Worm (Caenorhabditis elegans) whole organism, dauer: ENCODE measurements around the gene srxa-1.

Source experiments
- unc-62 ChIP-seq: sonication (generic microtip); optimal IDR thresholded peaks from 2 replicates; lab custom pipeline; 2017; ENCODE audit warnings: missing biosample characterization, missing genetic modification reagents, missing genetic modification characterization

srxa-1 gene

DNA sequence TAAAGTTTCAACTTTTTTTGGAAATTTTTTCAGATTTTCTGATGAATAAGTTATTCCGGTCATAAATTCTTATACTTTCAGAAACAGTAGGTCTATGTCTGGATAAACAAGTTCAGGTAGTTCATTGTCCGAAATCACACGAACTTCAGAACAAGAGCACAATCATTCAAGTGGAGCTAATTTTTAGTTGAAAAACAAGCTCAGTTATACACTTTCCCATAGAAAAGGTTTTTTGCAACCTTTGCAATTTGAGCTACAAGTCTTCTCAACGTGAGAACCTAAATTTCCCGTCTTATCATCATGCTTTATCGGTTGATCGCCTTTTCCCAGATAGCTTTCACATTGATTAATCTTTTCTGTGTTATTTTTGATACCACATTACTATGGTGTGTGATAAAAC is at the start of gene srxa-1:
Gene srxa-1 (plus strand): TSS at position 301 of the 400 bp plus-strand sequence.
- TF ChIP-seq unc-62 (GFP tag; lab: Kevin White, UChicago): no peak

DNA sequence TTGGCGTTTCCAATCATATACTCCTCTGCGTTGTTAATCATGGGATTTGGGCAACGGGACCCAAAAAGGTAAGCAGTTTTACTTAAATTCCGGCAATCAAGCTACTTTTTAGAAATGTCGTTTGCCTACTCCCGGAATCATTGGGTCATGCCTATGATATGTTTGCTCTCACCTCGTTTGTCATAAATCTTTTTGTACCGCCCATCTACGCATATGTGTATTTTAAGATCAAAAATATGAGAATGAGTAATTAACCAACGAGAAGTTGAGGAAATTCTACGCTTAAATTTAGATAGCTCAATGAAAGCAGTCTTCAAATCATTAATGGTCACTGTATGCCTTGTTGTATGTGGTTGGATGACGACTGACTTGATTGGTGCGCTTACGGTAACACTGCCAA is 49.6 kb upstream of the srxa-1 start:
- TF ChIP-seq unc-62 (GFP tag; lab: Kevin White, UChicago): no peak

DNA sequence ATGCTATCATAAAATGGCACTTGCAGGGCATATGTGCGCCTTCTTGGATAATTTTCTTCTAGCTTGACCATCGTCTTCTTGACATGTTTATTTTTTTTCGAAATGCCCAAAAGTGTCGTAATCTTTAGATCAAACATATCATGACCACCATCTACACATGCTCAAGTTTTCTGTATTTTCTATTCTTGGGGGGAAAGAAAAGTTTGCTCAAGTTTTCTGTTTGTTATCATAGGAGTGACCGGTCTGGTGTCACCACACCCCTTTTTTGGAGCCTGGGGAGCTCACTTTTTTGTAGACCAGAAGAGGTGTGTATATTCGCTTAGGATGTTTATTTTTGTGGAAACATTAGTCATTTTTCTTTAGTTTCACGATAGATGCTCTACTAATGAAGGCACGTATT is 46.5 kb upstream of the srxa-1 start, which contains the start of gene klf-2:
Gene klf-2 (plus strand): TSS at position 301 of the 400 bp plus-strand sequence.
- TF ChIP-seq unc-62 (GFP tag; lab: Kevin White, UChicago): no peak

DNA sequence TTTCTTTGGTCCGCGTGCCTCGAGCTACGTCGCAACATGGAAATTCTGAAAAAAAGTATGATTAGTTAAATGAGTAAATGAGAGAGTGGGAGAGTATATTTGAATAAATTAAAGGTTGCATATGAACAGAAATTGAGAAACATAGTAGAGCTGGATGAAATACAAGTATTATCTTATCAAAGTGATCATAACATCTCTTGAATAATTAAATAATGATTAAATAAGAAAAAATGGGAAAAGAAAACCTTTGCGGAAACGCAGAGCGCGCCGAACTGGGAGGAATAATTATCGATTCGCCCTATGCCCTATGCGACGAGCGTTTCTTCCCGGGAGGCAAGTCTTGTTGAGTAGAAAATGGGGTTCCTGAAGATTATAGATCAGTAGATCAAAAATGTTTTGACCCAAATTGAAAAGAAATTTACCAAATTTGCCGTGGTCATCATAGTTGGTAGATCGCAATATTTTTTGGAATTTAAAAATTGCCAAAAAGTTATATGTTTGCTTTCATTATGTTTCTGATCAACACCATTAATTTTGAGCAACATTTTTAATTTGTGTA is 42.3 kb upstream of the srxa-1 start, which contains the start of gene F53F8.3:
Gene F53F8.3 (minus strand): TSS at position 51 of the 559 bp plus-strand sequence.
- TF ChIP-seq unc-62 (GFP tag; lab: Kevin White, UChicago): no peak

DNA sequence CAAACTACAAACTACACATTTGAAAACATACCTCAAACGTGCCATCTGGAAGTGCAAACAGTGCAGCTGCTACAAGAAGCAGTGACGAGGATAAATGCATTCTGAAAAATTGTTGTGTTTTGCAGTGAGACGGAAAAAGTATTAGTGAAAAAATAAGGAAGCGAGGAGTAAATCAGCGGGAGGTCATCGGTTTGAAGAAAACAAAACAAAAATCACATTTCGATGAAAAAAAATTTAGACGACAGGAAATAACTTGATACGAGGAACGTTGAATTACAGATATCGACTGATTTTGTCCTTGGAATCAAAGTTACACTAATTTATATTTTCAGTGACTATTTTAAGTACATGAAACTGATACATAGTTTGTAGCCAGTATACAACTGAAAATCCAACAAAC is 40.3 kb upstream of the srxa-1 start, which contains the start of gene F53F8.4:
Gene F53F8.4 (minus strand): TSS at position 101 of the 400 bp plus-strand sequence.
- no peak for TF ChIP-seq unc-62 (GFP tag; lab: Kevin White, UChicago)

DNA sequence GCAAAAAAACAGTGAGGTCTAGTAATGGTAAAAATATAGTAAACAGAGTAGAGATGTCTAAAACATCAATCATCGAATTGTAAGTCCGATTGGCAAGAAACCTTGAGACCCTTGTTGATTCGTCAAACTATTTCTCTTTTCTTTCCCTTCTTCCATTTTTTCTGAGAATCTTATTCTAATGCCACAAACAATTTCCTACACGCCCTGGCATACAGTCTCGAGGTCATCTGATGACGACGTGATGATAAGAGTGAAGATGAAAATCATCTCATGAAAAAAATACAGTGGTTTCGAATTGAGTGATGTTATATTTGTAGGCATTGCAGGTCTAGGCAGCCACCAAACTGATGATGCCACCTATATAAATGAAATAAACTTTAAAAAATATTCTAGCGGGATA is 39.0 kb upstream of the srxa-1 start:
- no peak for TF ChIP-seq unc-62 (GFP tag; lab: Kevin White, UChicago)

DNA sequence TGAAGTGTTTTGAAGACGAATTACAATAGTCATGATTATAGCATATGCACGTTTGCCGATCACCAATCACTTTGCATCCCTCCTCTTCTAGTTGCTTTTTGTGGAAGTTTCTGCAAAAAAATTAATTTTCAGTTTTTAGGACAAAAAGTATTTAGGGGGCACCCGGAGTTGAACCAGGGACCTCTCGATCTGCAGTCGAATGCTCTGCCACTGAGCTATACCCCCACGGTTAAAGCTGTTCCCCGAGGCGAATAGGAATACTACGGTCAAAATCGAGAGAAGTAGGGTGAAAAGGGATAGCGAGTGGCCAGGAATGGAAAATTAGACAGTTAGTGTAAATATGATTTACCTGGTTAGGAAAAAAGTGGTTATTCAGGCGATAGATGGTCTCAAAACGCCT is 37.9 kb upstream of the srxa-1 start:
- no peak for TF ChIP-seq unc-62 (GFP tag; lab: Kevin White, UChicago)

DNA sequence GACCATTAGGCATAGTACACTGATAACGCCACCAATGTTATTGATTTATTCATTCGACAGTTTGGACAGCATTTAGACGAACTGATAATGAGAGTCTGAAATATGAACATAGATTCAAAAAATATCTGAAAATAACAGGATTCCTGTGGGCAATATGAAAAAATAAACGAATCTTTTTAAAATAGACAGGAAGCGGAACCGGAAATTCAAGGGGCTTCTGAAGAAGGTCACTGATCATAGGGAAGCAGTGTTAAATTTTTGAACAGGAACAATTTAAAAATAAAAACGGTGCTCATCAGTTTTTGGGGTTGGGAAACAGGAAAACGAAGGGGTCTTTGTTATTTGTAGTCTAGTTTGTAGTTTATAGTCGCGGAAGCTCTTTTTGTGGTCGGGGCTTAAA is 33.6 kb upstream of the srxa-1 start, which contains the start of gene F53F8.7:
Gene F53F8.7 (minus strand): TSS at position 101 of the 400 bp plus-strand sequence.
- TF ChIP-seq unc-62 (GFP tag; lab: Kevin White, UChicago): no peak

DNA sequence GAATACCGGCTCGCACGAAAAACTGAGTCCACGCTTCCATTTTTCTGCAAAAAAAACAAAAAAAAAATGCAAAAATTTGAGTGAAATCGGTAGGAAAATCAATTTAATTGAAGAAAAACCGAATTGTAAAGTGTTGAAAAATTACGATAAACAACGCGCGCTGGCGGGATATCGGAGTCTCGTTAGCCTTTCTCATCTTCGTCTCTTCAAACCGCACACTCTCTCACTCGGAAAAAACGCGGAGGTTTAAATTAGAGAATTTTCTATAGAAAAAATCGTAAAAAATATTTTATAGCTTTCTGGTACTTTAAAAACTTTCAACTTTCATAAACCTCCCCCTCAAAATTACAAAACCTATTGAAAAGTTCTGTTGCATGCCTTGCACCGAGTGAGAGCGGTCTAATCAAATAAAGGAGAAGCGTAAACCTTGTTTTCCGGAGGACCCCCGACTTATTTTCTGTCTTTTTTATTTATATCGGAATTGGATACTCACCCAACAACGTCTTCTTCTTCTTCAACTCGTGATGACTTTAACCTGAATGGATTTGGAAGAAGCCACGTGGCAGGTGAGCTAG is 27.8 kb upstream of the srxa-1 start, which contains the start of the genes F53F8.5 and F53F8.6:
Gene F53F8.5 (minus strand): TSS at position 52 of the 575 bp plus-strand sequence.
Gene F53F8.6 (plus strand): TSS at position 230 of the 575 bp plus-strand sequence.
- no peak for TF ChIP-seq unc-62 (GFP tag; lab: Kevin White, UChicago)

DNA sequence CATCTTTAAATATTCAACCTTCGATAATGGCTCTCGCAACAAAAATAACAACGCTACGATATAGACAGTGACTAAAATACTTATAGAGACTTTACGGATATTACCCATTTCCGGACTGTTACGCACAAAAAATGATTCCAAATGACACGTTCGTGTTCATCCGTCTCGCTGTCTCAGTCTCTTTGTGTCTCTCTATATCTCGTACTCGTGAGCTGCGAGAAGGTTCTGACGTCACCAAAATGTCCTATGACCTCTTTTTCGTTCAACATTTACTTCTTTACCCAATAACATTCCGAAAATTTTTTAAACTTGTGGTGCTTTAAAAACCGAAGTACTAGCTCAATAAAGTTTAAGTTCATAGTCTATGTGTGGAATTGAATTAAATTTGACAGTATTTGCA is 21.7 kb upstream of the srxa-1 start:
- TF ChIP-seq unc-62 (GFP tag; lab: Kevin White, UChicago): no peak

DNA sequence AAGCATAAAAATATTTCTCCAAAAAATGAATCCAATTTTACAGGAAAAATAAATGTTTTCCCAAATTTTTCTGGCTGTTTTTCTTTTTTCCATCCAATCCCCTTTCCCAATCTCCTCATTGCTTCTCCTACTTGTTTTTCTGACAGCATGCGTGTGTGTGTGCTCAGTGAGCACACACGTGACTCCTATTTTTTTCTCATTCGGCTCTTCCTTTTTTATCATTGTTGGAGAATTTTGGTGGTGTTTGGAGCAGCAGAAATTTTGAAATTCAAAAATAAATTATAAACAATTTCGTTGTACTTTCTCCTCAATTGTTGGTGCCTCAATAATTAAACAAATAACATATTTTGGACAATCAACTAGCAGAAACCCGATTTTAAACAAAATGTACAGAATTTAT is 21.2 kb upstream of the srxa-1 start:
- no peak for TF ChIP-seq unc-62 (GFP tag; lab: Kevin White, UChicago)

DNA sequence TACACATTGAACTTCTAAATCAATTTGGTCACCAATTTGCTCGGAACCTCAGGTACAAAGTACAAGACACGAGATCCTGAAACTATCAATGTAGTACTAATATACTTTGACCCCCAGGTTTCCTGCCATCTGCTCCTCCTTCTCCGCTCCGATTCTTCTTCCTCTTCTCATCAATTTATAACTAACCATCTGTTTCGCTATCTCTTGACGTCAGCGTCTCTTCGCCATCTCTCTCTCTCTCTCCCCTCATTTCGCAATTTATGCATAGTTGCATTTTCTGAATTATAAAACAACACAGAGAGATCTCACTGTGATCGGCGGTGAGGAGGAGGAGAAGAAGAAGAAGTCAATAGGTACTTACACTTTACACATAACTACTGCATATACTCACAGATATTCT is 20.2 kb upstream of the srxa-1 start:
- no peak for TF ChIP-seq unc-62 (GFP tag; lab: Kevin White, UChicago)

DNA sequence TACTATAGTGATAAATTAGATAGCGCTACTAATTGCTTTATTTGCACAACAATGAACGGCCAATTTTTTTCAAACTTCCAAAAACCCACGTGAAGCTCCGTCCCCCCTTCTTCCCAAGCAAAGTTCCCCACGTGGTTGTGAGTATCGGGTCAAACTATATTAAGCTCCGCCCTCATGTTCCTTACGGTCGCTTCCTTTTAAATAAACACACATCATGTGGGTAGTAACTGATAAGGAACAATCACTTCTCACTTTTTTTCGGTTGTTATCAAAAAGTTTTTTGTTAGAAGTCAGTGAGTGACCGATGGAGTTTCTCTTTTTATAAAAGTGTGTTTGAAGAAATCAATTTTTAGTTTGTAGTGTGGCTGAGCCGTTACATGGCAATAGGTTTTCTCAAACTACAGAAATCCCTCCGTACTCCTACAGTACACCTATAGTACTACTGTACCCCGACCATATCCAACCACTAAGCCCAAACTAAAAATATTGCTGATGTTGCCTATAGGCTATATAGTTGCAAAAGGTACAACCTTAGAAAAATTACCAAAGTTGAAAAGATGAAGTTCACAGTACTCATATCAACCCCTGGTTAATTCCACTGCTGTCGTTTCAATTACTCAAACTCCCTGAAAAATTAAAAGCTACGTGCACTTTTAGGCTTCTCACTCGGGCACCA is 19.4 kb upstream of the srxa-1 start:
- no peak for TF ChIP-seq unc-62 (GFP tag; lab: Kevin White, UChicago)

DNA sequence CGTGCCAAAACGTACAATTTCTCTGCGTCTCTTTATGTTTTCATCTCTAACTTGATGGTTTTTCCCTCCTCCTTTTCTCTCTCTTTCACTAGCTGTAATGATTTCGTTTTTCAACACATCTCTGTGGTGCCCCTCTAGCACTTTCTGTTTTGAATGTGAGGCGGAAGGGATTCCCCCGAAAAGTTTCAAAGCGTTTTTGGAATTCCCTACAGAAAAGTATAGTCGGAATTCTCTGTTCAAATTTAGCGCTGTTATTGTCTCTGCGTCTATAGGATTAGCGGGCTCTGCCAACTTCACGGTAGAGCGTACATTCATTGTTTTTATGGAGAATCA is 18.9 kb upstream of the srxa-1 start:
- TF ChIP-seq unc-62 (GFP tag; lab: Kevin White, UChicago): no peak

DNA sequence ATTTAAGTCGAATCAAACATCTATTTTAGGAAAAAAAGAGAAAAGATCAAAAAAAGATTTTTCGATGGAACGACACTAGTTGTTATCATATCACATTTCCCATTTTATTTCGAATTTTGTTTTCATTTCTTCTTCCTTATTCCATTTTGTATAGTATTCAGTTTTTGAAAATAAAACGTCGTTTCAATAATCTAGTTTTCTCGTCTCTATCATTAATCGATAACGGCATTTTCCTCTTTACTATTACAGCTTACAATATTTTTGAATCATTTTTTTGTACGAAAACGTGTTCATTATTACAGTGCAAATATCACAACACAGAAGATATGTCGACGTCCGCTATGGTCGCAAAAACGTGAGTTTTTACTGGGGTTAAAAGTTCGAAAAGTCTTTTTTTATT is 18.3 kb upstream of the srxa-1 start, which contains the start of gene Y44A6C.1:
Gene Y44A6C.1 (plus strand): TSS at position 301 of the 400 bp plus-strand sequence.
- TF ChIP-seq unc-62 (GFP tag; lab: Kevin White, UChicago): no peak

DNA sequence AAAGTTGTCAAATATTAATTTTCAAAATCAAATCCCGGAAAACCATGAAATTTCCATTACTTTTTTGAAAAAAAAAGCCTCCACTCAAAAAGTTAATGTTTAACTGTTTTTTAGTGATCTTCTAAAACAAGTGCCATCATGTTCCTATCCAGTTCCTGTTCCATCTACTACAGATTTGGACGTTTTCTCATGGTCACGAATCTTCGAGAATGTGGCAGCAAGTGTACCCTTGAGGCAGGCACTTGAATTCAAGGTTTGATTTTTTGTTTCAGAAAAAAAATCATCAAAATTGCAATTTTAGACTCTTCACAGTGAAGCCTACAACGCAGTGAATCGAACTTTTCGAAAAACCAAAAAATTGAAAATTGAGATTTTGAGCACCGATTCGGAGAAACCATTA is 17.4 kb upstream of the srxa-1 start:
- no peak for TF ChIP-seq unc-62 (GFP tag; lab: Kevin White, UChicago)
